Fruit fly (Drosophila melanogaster) whole organism, embryonic: ENCODE results near the gene CG8668.
A peak's percentile ranks its signal among the peaks of the same experiment; 100 is the strongest.

Experiments used
- CG10366 ChIP-seq: fragments of 200-800 bp; sonication (Bioruptor generic); IDR thresholded peaks from 2 replicates; pipeline ENCODE4 v1.3.6; 2022; ENCODE audit warnings: missing biosample characterization, missing genetic modification characterization
- CG10543 ChIP-seq: fragments of 200-800 bp; sonication (Bioruptor generic); optimal IDR thresholded peaks from 3 replicates; lab custom pipeline; 2017; ENCODE audit warnings: missing biosample characterization, mild to moderate bottlenecking, missing genetic modification characterization, moderate library complexity
- CG11560 ChIP-seq: fragments of 200-800 bp; sonication (Bioruptor generic); IDR thresholded peaks from 3 replicates; pipeline ENCODE4 v1.3.6; 2022; ENCODE audit warnings: missing biosample characterization, missing genetic modification characterization
- CG13424 ChIP-seq: fragments of 200-800 bp; sonication (Bioruptor generic); optimal IDR thresholded peaks from 2 replicates; lab custom pipeline; 2019; ENCODE audit warnings: missing biosample characterization, mild to moderate bottlenecking, missing genetic modification characterization, moderate library complexity
- CG14050 ChIP-seq: fragments of 200-800 bp; sonication (Bioruptor generic); IDR thresholded peaks from 3 replicates; pipeline ENCODE4 v1.3.6; 2022; ENCODE audit warnings: missing biosample characterization, missing genetic modification characterization
- CG14441 ChIP-seq: fragments of 200-800 bp; sonication (Bioruptor generic); IDR thresholded peaks from 2 replicates; pipeline ENCODE4 v1.3.6; 2022; ENCODE audit warnings: missing biosample characterization, missing genetic modification characterization
- CG15269 ChIP-seq: fragments of 200-800 bp; sonication (Bioruptor generic); optimal IDR thresholded peaks from 2 replicates; lab custom pipeline; 2018; ENCODE audit warnings: missing biosample characterization, mild to moderate bottlenecking, missing genetic modification characterization, moderate library complexity
- CG1529 ChIP-seq: fragments of 200-800 bp; sonication (Bioruptor generic); optimal IDR thresholded peaks from 3 replicates; lab custom pipeline; 2018; ENCODE audit warnings: missing biosample characterization, missing genetic modification characterization
- CG16815 ChIP-seq: fragments of 200-800 bp; sonication (Bioruptor generic); optimal IDR thresholded peaks from 3 replicates; lab custom pipeline; 2017; ENCODE audit warnings: missing biosample characterization, mild to moderate bottlenecking, missing genetic modification characterization
- CG17359 ChIP-seq: fragments of 200-800 bp; sonication (Bioruptor generic); optimal IDR thresholded peaks from 3 replicates; lab custom pipeline; 2018; ENCODE audit warnings: missing biosample characterization, mild to moderate bottlenecking, missing genetic modification characterization, moderate library complexity
- CG1832 ChIP-seq: fragments of 200-800 bp; sonication (Bioruptor generic); optimal IDR thresholded peaks from 2 replicates; lab custom pipeline; 2017; ENCODE audit warnings: missing biosample characterization, mild to moderate bottlenecking, missing genetic modification characterization, inconsistent platforms
- CG18619 ChIP-seq: fragments of 200-800 bp; sonication (Bioruptor generic); optimal IDR thresholded peaks from 3 replicates; lab custom pipeline; 2017; ENCODE audit warnings: missing biosample characterization, mild to moderate bottlenecking, missing genetic modification characterization
- CG18764 ChIP-seq: fragments of 200-800 bp; sonication (Bioruptor generic); optimal IDR thresholded peaks from 3 replicates; lab custom pipeline; 2016; ENCODE audit warnings: missing biosample characterization, missing genetic modification characterization
- CG2120 ChIP-seq: fragments of 200-800 bp; sonication (Bioruptor generic); optimal IDR thresholded peaks from 3 replicates; lab custom pipeline; 2016; ENCODE audit warnings: missing biosample characterization, missing genetic modification characterization
- CG7745 ChIP-seq: fragments of 200-800 bp; sonication (Bioruptor generic); optimal IDR thresholded peaks from 2 replicates; lab custom pipeline; 2018; ENCODE audit warnings: missing biosample characterization, mild to moderate bottlenecking, missing genetic modification characterization, moderate library complexity
- CG7839 ChIP-seq: fragments of 200-800 bp; sonication (Bioruptor generic); optimal IDR thresholded peaks from 3 replicates; lab custom pipeline; 2018; ENCODE audit warnings: missing biosample characterization, mild to moderate bottlenecking, missing genetic modification characterization, moderate library complexity
- CG8944 ChIP-seq: fragments of 200-800 bp; sonication (Bioruptor generic); optimal IDR thresholded peaks from 3 replicates; lab custom pipeline; 2016; ENCODE audit warnings: missing biosample characterization, missing genetic modification characterization
- CG9797 ChIP-seq: fragments of 200-800 bp; sonication (Bioruptor generic); optimal IDR thresholded peaks from 3 replicates; lab custom pipeline; 2018; ENCODE audit warnings: missing biosample characterization, mild to moderate bottlenecking, missing genetic modification characterization
- CG9817 ChIP-seq: fragments of 200-800 bp; sonication (Bioruptor generic); optimal IDR thresholded peaks from 2 replicates; lab custom pipeline; 2018; ENCODE audit warnings: missing biosample characterization, mild to moderate bottlenecking, missing genetic modification characterization, moderate library complexity
- CG9932 ChIP-seq: fragments of 200-800 bp; sonication (Bioruptor generic); IDR thresholded peaks from 2 replicates; pipeline ENCODE4 v1.3.6; 2022; ENCODE audit warnings: missing biosample characterization, missing genetic modification characterization
- CTCF ChIP-seq: fragments of 200-800 bp; sonication (Bioruptor generic); optimal IDR thresholded peaks from 2 replicates; lab custom pipeline; 2017; ENCODE audit warnings: missing biosample characterization, mild to moderate bottlenecking, missing genetic modification characterization, moderate library complexity
- Deaf1 ChIP-seq: fragments of 200-800 bp; optimal IDR thresholded peaks from 3 replicates; lab custom pipeline; 2019; ENCODE audit warnings: missing biosample characterization, mild to moderate bottlenecking, missing genetic modification characterization, moderate library complexity
- Dip3 ChIP-seq: fragments of 200-800 bp; sonication (Bioruptor generic); optimal IDR thresholded peaks from 3 replicates; lab custom pipeline; 2016; ENCODE audit warnings: missing biosample characterization, missing genetic modification characterization
- Fer1 ChIP-seq: fragments of 200-800 bp; sonication (Bioruptor generic); optimal IDR thresholded peaks from 2 replicates; lab custom pipeline; 2017; ENCODE audit warnings: missing biosample characterization, mild to moderate bottlenecking, missing genetic modification characterization
- HLH4C ChIP-seq: fragments of 200-800 bp; sonication (Bioruptor generic); IDR thresholded peaks from 3 replicates; pipeline ENCODE4 v1.3.6; 2022; ENCODE audit warnings: missing biosample characterization, missing genetic modification characterization; ENCODE audit not compliant: partially characterized antibody
- Hr51 ChIP-seq, 2 experiments: fragments of 200-800 bp; sonication (Bioruptor generic); optimal IDR thresholded peaks; 2 replicates in 1 of 2; 3 replicates in 1 of 2; lab custom pipeline; 2016 to 2018; ENCODE audit warnings: missing biosample characterization in 2 of 2, missing genetic modification characterization in 2 of 2, mild to moderate bottlenecking in 1 of 2, moderate library complexity in 1 of 2
- Hsf ChIP-seq: fragments of 200-800 bp; sonication (Bioruptor generic); optimal IDR thresholded peaks from 3 replicates; lab custom pipeline; 2016; ENCODE audit warnings: missing biosample characterization, missing genetic modification characterization
- Lim3 ChIP-seq: fragments of 200-800 bp; sonication (Bioruptor generic); IDR thresholded peaks from 2 replicates; pipeline ENCODE4 v1.3.6; 2022; ENCODE audit warnings: missing biosample characterization, missing genetic modification characterization
- Meics ChIP-seq: fragments of 200-800 bp; sonication (Bioruptor generic); optimal IDR thresholded peaks from 2 replicates; lab custom pipeline; 2017; ENCODE audit warnings: missing biosample characterization, mild to moderate bottlenecking, missing genetic modification characterization
- NC2α ChIP-seq: fragments of 200-800 bp; sonication (Bioruptor generic); optimal IDR thresholded peaks from 2 replicates; lab custom pipeline; 2016; ENCODE audit warnings: missing biosample characterization, missing genetic modification characterization
- Optix ChIP-seq: fragments of 200-800 bp; sonication (Bioruptor generic); IDR thresholded peaks from 3 replicates; pipeline ENCODE4 v1.3.6; 2022; ENCODE audit warnings: missing biosample characterization, missing genetic modification characterization
- Ravus ChIP-seq: fragments of 200-800 bp; sonication (Bioruptor generic); IDR thresholded peaks from 2 replicates; pipeline ENCODE4 v1.3.6; 2022; ENCODE audit warnings: missing biosample characterization, missing genetic modification characterization
- Side ChIP-seq: fragments of 200-800 bp; sonication (Bioruptor generic); optimal IDR thresholded peaks from 2 replicates; lab custom pipeline; 2016; ENCODE audit warnings: missing biosample characterization, missing genetic modification characterization
- Trl ChIP-seq, 3 experiments: fragments of >200 bp in 2 of 3; fragments of 200-800 bp in 1 of 3; sonication (Bioruptor generic) in 1 of 3; optimal IDR thresholded peaks; 2 replicates in 1 of 3; 3 replicates in 2 of 3; lab custom pipeline; 2016 to 2017; ENCODE audit warnings: missing biosample characterization in 1 of 3, missing genetic modification characterization in 1 of 3
- abd-A ChIP-seq: fragments of 200-800 bp; sonication (Bioruptor generic); optimal IDR thresholded peaks from 3 replicates; lab custom pipeline; 2019; ENCODE audit warnings: missing biosample characterization, mild to moderate bottlenecking, missing genetic modification characterization, moderate library complexity
- fru ChIP-seq: fragments of >200 bp; optimal IDR thresholded peaks from 2 replicates; lab custom pipeline; 2017
- gcm ChIP-seq: fragments of 200-800 bp; sonication (Bioruptor generic); optimal IDR thresholded peaks from 2 replicates; lab custom pipeline; 2019; ENCODE audit warnings: missing biosample characterization, mild to moderate bottlenecking, missing genetic modification characterization, moderate library complexity
- lmd ChIP-seq: fragments of 200-800 bp; sonication (Bioruptor generic); IDR thresholded peaks from 2 replicates; pipeline ENCODE4 v1.3.6; 2022; ENCODE audit warnings: missing biosample characterization, missing genetic modification characterization
- lola ChIP-seq, 3 experiments: fragments of >200 bp in 2 of 3; fragments of 200-800 bp in 1 of 3; sonication (Bioruptor generic) in 1 of 3; optimal IDR thresholded peaks; 2 replicates each; lab custom pipeline; 2017 to 2019; ENCODE audit warnings: missing biosample characterization in 3 of 3, missing genetic modification characterization in 3 of 3, mild to moderate bottlenecking in 1 of 3, moderate library complexity in 1 of 3
- onecut ChIP-seq: fragments of 200-800 bp; sonication (Bioruptor generic); IDR thresholded peaks from 2 replicates; pipeline ENCODE4 v1.3.6; 2022; ENCODE audit warnings: missing biosample characterization, missing genetic modification characterization
- pnt ChIP-seq: fragments of 200-800 bp; sonication (Bioruptor generic); optimal IDR thresholded peaks from 3 replicates; lab custom pipeline; 2016; ENCODE audit warnings: missing biosample characterization, missing genetic modification characterization
- pros ChIP-seq: fragments of 200-800 bp; sonication (Bioruptor generic); optimal IDR thresholded peaks from 3 replicates; lab custom pipeline; 2019; ENCODE audit warnings: missing biosample characterization, mild to moderate bottlenecking, missing genetic modification characterization, moderate library complexity
- sisA ChIP-seq: fragments of 200-800 bp; sonication (Bioruptor generic); IDR thresholded peaks from 2 replicates; pipeline ENCODE4 v1.3.6; 2022; ENCODE audit warnings: missing biosample characterization, missing genetic modification characterization
- slou ChIP-seq: fragments of 200-800 bp; sonication (Bioruptor generic); optimal IDR thresholded peaks from 3 replicates; lab custom pipeline; 2016; ENCODE audit warnings: missing biosample characterization, missing genetic modification characterization
- so ChIP-seq: fragments of 200-800 bp; sonication (Bioruptor generic); IDR thresholded peaks from 3 replicates; pipeline ENCODE4 v1.3.6; 2022; ENCODE audit warnings: missing biosample characterization, missing genetic modification characterization
- tna ChIP-seq: fragments of 200-800 bp; sonication (Bioruptor generic); IDR thresholded peaks from 2 replicates; pipeline ENCODE4 v1.3.6; 2022; ENCODE audit warnings: missing biosample characterization, missing genetic modification characterization; ENCODE audit not compliant: partially characterized antibody
- ttk ChIP-seq: fragments of 200-800 bp; sonication (Bioruptor generic); IDR thresholded peaks from 2 replicates; pipeline ENCODE4 v2.1.2; 2022; ENCODE audit warnings: missing biosample characterization, missing genetic modification characterization
- unc-4 ChIP-seq: fragments of 200-800 bp; sonication (Bioruptor generic); IDR thresholded peaks from 2 replicates; pipeline ENCODE4 v1.3.6; 2022; ENCODE audit warnings: missing biosample characterization, missing genetic modification characterization; ENCODE audit not compliant: partially characterized antibody
- vvl ChIP-seq: fragments of 200-800 bp; sonication (Bioruptor generic); IDR thresholded peaks from 2 replicates; pipeline ENCODE4 v1.3.6; 2022; ENCODE audit warnings: missing biosample characterization, missing genetic modification characterization
- wdn ChIP-seq: fragments of 200-800 bp; sonication (Bioruptor generic); IDR thresholded peaks from 2 replicates; pipeline ENCODE4 v1.3.6; 2022; ENCODE audit warnings: missing biosample characterization, missing genetic modification characterization
- wek ChIP-seq: fragments of 200-800 bp; sonication (Bioruptor generic); optimal IDR thresholded peaks from 3 replicates; lab custom pipeline; 2018; ENCODE audit warnings: missing biosample characterization, mild to moderate bottlenecking, missing genetic modification characterization, moderate library complexity
- yki ChIP-seq: fragments of >200 bp; optimal IDR thresholded peaks from 3 replicates; lab custom pipeline; 2018
- zfh2 ChIP-seq: fragments of 200-800 bp; sonication (Bioruptor generic); optimal IDR thresholded peaks from 2 replicates; lab custom pipeline; 2016; ENCODE audit warnings: missing biosample characterization, missing genetic modification characterization

The CG8668 gene

dm6 chr2L:8104094-8104493 lies 22.7 kb upstream of the CG8668 start (continued):
- no peak for TF ChIP-seq CG17359
- peak in 1 of 3 experiments; percentile 0 for TF ChIP-seq lola (GFP tag; optimal IDR thresholded peaks at IDR 0.05; lab: Kevin White, UChicago)
- TF ChIP-seq vvl (GFP tag; lab: Robert Waterston, UW), result peak; percentile 88
- TF ChIP-seq CG7839, result no peak
- no peak for TF ChIP-seq gcm
- peak; percentile 95 to 96 for TF ChIP-seq Trl (optimal IDR thresholded peaks at IDR 0.05; lab: Kevin White, UChicago)
- TF ChIP-seq Trl (GFP tag; optimal IDR thresholded peaks at IDR 0.05; lab: Kevin White, UChicago), result no peak
- TF ChIP-seq CG15269 (tag; lab: Kevin White, UChicago), result no peak
- no peak for TF ChIP-seq CG9797
- TF ChIP-seq CG8944 (GFP tag; lab: Kevin White, UChicago), result no peak
- TF ChIP-seq Optix, result no peak
- TF ChIP-seq CG14050 (GFP tag; lab: Robert Waterston, UW), result no peak
- no peak for TF ChIP-seq CG10543
- no peak for TF ChIP-seq Lim3 (GFP tag; lab: Robert Waterston, UW)
- no peak for TF ChIP-seq Hsf (GFP tag; lab: Kevin White, UChicago)
- TF ChIP-seq Ravus, result no peak
- no peak for TF ChIP-seq zfh2
- no peak for TF ChIP-seq CG11560 (tag; lab: Robert Waterston, UW)
- no peak for TF ChIP-seq CG14441 (GFP tag; lab: Robert Waterston, UW)
- no peak for TF ChIP-seq onecut (GFP tag; lab: Robert Waterston, UW)
- TF ChIP-seq CG13424, result no peak
- TF ChIP-seq tna, result no peak
- no peak for TF ChIP-seq CG2120
- TF ChIP-seq slou (GFP tag; lab: Kevin White, UChicago), result no peak
- TF ChIP-seq CG16815 (GFP tag; lab: Kevin White, UChicago), result no peak
- no peak for TF ChIP-seq Hr51 (GFP tag; optimal IDR thresholded peaks at IDR 0.05; lab: Kevin White, UChicago)
- TF ChIP-seq lmd, result no peak
- TF ChIP-seq wdn (GFP tag; lab: Robert Waterston, UW), result no peak
- no peak for TF ChIP-seq so (GFP tag; lab: Robert Waterston, UW)
- peak; percentile 23 for TF ChIP-seq Fer1 (GFP tag; lab: Kevin White, UChicago)
- peak; percentile 75 for TF ChIP-seq CG1832 (GFP tag; lab: Kevin White, UChicago)
- no peak for TF ChIP-seq Deaf1
- TF ChIP-seq wek (GFP tag; lab: Kevin White, UChicago), result peak; percentile 5
- TF ChIP-seq fru (lab: Kevin White, UChicago), result no peak
- no peak for TF ChIP-seq HLH4C (GFP tag; lab: Robert Waterston, UW)
- no peak for TF ChIP-seq unc-4 (GFP tag; lab: Robert Waterston, UW)
- no peak for TF ChIP-seq CTCF
- no peak for TF ChIP-seq CG1529 (GFP tag; lab: Kevin White, UChicago)
- no peak; the same call in 1 of the 2 replicates for TF ChIP-seq ttk (GFP tag; lab: Robert Waterston, UW)
- TF ChIP-seq CG10366 (GFP tag; lab: Robert Waterston, UW), result no peak
- TF ChIP-seq Dip3 (GFP tag; lab: Kevin White, UChicago), result no peak
- peak; percentile 50 for TF ChIP-seq CG7745
- TF ChIP-seq yki, result peak; percentile 49
- no peak for TF ChIP-seq CG18764 (GFP tag; lab: Kevin White, UChicago)
- no peak for TF ChIP-seq CG18619 (GFP tag; lab: Kevin White, UChicago)
- TF ChIP-seq NC2α, result no peak
- no peak for TF ChIP-seq CG9817 (tag; lab: Kevin White, UChicago)
- TF ChIP-seq abd-A (tag; lab: Kevin White, UChicago), result no peak
- TF ChIP-seq pros (GFP tag; lab: Kevin White, UChicago), result no peak
- TF ChIP-seq Meics, result no peak
- TF ChIP-seq sisA, result no peak
- no peak for TF ChIP-seq CG9932 (GFP tag; lab: Robert Waterston, UW)
- TF ChIP-seq pnt (GFP tag; lab: Kevin White, UChicago), result no peak
- TF ChIP-seq Side (GFP tag; lab: Kevin White, UChicago), result no peak
